Fruit fly (Drosophila melanogaster): Measurements from ENCODE around the gene CG13877.

The CG13877 gene

dm6 chr3L:234337-234736 is 16.5 kb downstream of the CG13877 start (continued):
- TF ChIP-seq Meics (GFP tag; optimal IDR thresholded peaks at IDR 0.05) (no peak), fd102C (GFP tag; optimal IDR thresholded peaks at IDR 0.05) (no peak), schlank (tag; optimal IDR thresholded peaks at IDR 0.05) (no peak), dimm (GFP tag; IDR thresholded peaks at IDR 0.05) (no peak)

dm6 chr3L:246644-247199 is 28.9 kb downstream of the CG13877 start:
- TF ChIP-seq gro (GFP tag; optimal IDR thresholded peaks at IDR 0.05): peak; percentile 70
- peak; percentile 68 for TF ChIP-seq NC2β (GFP tag; optimal IDR thresholded peaks at IDR 0.05)
- peak; percentile 94 for TF ChIP-seq CG4617 (GFP tag; optimal IDR thresholded peaks at IDR 0.05; ENCODE audit: borderline replicate concordance)
- TF ChIP-seq Atf6 (GFP tag; IDR thresholded peaks at IDR 0.05): no peak
- peak; percentile 53; the same call in 2 of the 3 replicates for TF ChIP-seq dysf (GFP tag; IDR thresholded peaks at IDR 0.05)
- TF ChIP-seq CG6854 (GFP tag; optimal IDR thresholded peaks at IDR 0.05): no peak
- no peak for TF ChIP-seq CG18599 (GFP tag; optimal IDR thresholded peaks at IDR 0.05)
- no peak for TF ChIP-seq CG3726 (GFP tag; IDR thresholded peaks at IDR 0.05)
- no peak; the same call in 1 of the 2 replicates for TF ChIP-seq NFAT (GFP tag; IDR thresholded peaks at IDR 0.05)
- TF ChIP-seq CG7556 (GFP tag; optimal IDR thresholded peaks at IDR 0.05): no peak
- TF ChIP-seq nerfin-2 (GFP tag; IDR thresholded peaks at IDR 0.05; ENCODE audit: partially characterized antibody): peak; percentile 55
- TF ChIP-seq unc-4 (GFP tag; IDR thresholded peaks at IDR 0.05; ENCODE audit: partially characterized antibody): peak; percentile 54
- TF ChIP-seq sens-2 (GFP tag; IDR thresholded peaks at IDR 0.05): 0 out of 2 replicates have a peak, but pooled peaks have one; percentile 16
- no peak for TF ChIP-seq Usf (GFP tag; optimal IDR thresholded peaks at IDR 0.05)
- peak; percentile 52; the same call in 1 of the 2 replicates for TF ChIP-seq rib (GFP tag; IDR thresholded peaks at IDR 0.05)
- no peak for TF ChIP-seq BtbVII (GFP tag; optimal IDR thresholded peaks at IDR 0.05)
- no peak for TF ChIP-seq odd (GFP tag; optimal IDR thresholded peaks at IDR 0.05)
- TF ChIP-seq ara (GFP tag; IDR thresholded peaks at IDR 0.05): no peak
- TF ChIP-seq ash1 (GFP tag; optimal IDR thresholded peaks at IDR 0.05): no peak
- TF ChIP-seq dmrt11E (tag; optimal IDR thresholded peaks at IDR 0.05): peak; percentile 23
- peak; percentile 33; the same call in 1 of the 2 replicates for TF ChIP-seq CG32767 (GFP tag; IDR thresholded peaks at IDR 0.05)
- TF ChIP-seq dmrt99B (tag; optimal IDR thresholded peaks at IDR 0.05): no peak
- no peak for TF ChIP-seq yki (optimal IDR thresholded peaks at IDR 0.05)
- TF ChIP-seq da (GFP tag; optimal IDR thresholded peaks at IDR 0.05): peak; percentile 43
- TF ChIP-seq dm (GFP tag; optimal IDR thresholded peaks at IDR 0.05): peak; percentile 76
- peak; percentile 44 for TF ChIP-seq twi (tag; optimal IDR thresholded peaks at IDR 0.05)
- no peak for TF ChIP-seq CG15073 (GFP tag; optimal IDR thresholded peaks at IDR 0.05)
- TF ChIP-seq NfI (GFP tag; optimal IDR thresholded peaks at IDR 0.05): no peak
- no peak for TF ChIP-seq CG1233 (GFP tag; optimal IDR thresholded peaks at IDR 0.05)
- no peak for TF ChIP-seq sisA (GFP tag; IDR thresholded peaks at IDR 0.05)
- TF ChIP-seq Pdp1 (GFP tag; optimal IDR thresholded peaks at IDR 0.05): peak; percentile 29 to 88
- no peak for TF ChIP-seq MTF-1 (GFP tag; optimal IDR thresholded peaks at IDR 0.05; ENCODE audit: borderline replicate concordance)
- TF ChIP-seq CG43689 (GFP tag; IDR thresholded peaks at IDR 0.05): no peak
- TF ChIP-seq Sry-β (GFP tag; optimal IDR thresholded peaks at IDR 0.05): no peak
- peak; percentile 50 for TF ChIP-seq Atf-2 (GFP tag; optimal IDR thresholded peaks at IDR 0.05)
- no peak for TF ChIP-seq exex (tag; optimal IDR thresholded peaks at IDR 0.05)
- no peak for TF ChIP-seq Taf1 (GFP tag; IDR thresholded peaks at IDR 0.05)
- TF ChIP-seq CG14050 (GFP tag; IDR thresholded peaks at IDR 0.05): no peak; the same call in 2 of the 3 replicates
- TF ChIP-seq CG4730 (GFP tag; IDR thresholded peaks at IDR 0.05): no peak
- TF ChIP-seq hbn (GFP tag; IDR thresholded peaks at IDR 0.05; ENCODE audit: partially characterized antibody): peak; percentile 26; the same call in 1 of the 2 replicates
- peak; percentile 56; the same call in 2 of the 3 replicates for TF ChIP-seq Mrtf (GFP tag; IDR thresholded peaks at IDR 0.05)
- no peak for TF ChIP-seq CG16779 (GFP tag; IDR thresholded peaks at IDR 0.05)
- TF ChIP-seq CG7928 (GFP tag; optimal IDR thresholded peaks at IDR 0.05): peak; percentile 60
- TF ChIP-seq Sox102F (GFP tag; optimal IDR thresholded peaks at IDR 0.05): no peak
- peak; percentile 30; the same call in 1 of the 2 replicates for TF ChIP-seq CG8765 (GFP tag; IDR thresholded peaks at IDR 0.05)
